Fruit fly (Drosophila melanogaster): Measurements from ENCODE around the gene CG15554.

The CG15554 gene

DNA sequence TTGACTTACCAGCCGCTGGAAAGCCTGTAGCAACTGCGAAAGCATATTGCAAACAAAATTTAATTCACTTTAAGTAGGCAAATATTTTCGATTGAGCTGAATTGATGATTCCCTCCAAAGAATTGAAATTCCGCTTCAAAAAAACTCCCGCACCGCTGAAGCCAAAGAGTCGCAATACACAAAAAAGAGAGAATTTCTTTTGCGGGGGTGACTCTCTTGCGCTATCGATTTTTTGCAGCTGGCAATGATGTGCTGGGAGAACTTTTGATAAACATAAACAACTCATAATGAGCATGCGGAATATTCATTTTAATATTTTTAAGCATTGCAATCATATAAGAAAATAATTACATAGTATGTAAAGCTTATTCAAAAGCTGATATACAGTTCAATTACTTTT is 42.5 kb downstream of the CG15554 start:
- TF ChIP-seq psq (optimal IDR thresholded peaks at IDR 0.05) (no peak), EcR (GFP tag; optimal IDR thresholded peaks at IDR 0.05) (no peak), Dll (optimal IDR thresholded peaks at IDR 0.05) (no peak), CG8478 (optimal IDR thresholded peaks at IDR 0.05) (no peak), usp (GFP tag; optimal IDR thresholded peaks at IDR 0.05) (no peak), pan (optimal IDR thresholded peaks at IDR 0.05) (no peak)

DNA sequence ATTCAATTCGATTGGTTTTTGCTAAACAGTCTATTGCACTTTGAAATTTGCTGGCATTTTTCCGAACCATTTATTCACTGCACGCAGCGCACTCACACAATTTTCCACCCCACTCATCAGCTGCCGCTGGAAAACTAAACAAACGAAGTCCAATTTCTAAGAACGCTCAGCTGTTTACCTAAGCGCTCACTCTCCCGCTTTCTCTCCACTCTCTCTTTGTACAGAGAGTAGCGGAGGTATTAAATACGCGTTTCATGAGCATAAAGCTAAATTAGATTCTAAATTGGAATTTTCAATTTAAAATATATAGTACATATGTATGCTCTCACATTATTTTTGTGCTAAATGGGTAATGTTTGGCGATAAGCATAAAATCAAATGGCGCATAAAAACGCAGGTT is 43.0 kb downstream of the CG15554 start, which contains the start of gene stops:
Gene stops (minus strand): TSS at position 139 of the 400 bp plus-strand sequence.
- no peak for TF ChIP-seq pan (optimal IDR thresholded peaks at IDR 0.05)
- no peak for TF ChIP-seq Dll (optimal IDR thresholded peaks at IDR 0.05)
- TF ChIP-seq psq (optimal IDR thresholded peaks at IDR 0.05), result no peak
- TF ChIP-seq CG8478 (optimal IDR thresholded peaks at IDR 0.05), result no peak
- no peak for TF ChIP-seq usp (GFP tag; optimal IDR thresholded peaks at IDR 0.05)
- TF ChIP-seq EcR (GFP tag; optimal IDR thresholded peaks at IDR 0.05), result no peak
